Fruit fly (Drosophila melanogaster) whole organism, embryonic: ENCODE results near the gene COX7AL2.

ENCODE experiments used
- Adf1 ChIP-seq: fragments of 200-800 bp; sonication (Bioruptor generic); IDR thresholded peaks from 2 replicates; pipeline ENCODE4 v1.3.6; 2022; ENCODE audit warnings: missing biosample characterization, missing genetic modification characterization
- Asciz ChIP-seq: fragments of 200-800 bp; sonication (Bioruptor generic); optimal IDR thresholded peaks from 2 replicates; lab custom pipeline; 2017; ENCODE audit warnings: missing biosample characterization, mild to moderate bottlenecking, missing genetic modification characterization, missing genetic modification reagents
- CG10147 ChIP-seq: fragments of 200-800 bp; sonication (Bioruptor generic); optimal IDR thresholded peaks from 2 replicates; lab custom pipeline; 2019; ENCODE audit warnings: missing biosample characterization, mild to moderate bottlenecking, missing genetic modification characterization, moderate library complexity
- CG10543 ChIP-seq: fragments of 200-800 bp; sonication (Bioruptor generic); optimal IDR thresholded peaks from 3 replicates; lab custom pipeline; 2017; ENCODE audit warnings: missing biosample characterization, mild to moderate bottlenecking, missing genetic modification characterization, moderate library complexity
- CG11696 ChIP-seq: fragments of 200-800 bp; sonication (Bioruptor generic); IDR thresholded peaks from 2 replicates; pipeline ENCODE4 v1.3.6; 2022; ENCODE audit warnings: missing biosample characterization, missing genetic modification characterization
- CG12104 ChIP-seq: fragments of 200-800 bp; sonication (Bioruptor generic); optimal IDR thresholded peaks from 3 replicates; lab custom pipeline; 2016; ENCODE audit warnings: missing biosample characterization, missing genetic modification characterization
- CG12236 ChIP-seq: fragments of 200-800 bp; sonication (Bioruptor generic); optimal IDR thresholded peaks from 2 replicates; lab custom pipeline; 2016; ENCODE audit warnings: missing biosample characterization, missing genetic modification characterization
- CG12769 ChIP-seq: fragments of 200-800 bp; sonication (Bioruptor generic); optimal IDR thresholded peaks from 2 replicates; lab custom pipeline; 2019; ENCODE audit warnings: missing biosample characterization, mild to moderate bottlenecking, missing genetic modification characterization, moderate library complexity
- CG14050 ChIP-seq: fragments of 200-800 bp; sonication (Bioruptor generic); IDR thresholded peaks from 3 replicates; pipeline ENCODE4 v1.3.6; 2022; ENCODE audit warnings: missing biosample characterization, missing genetic modification characterization
- CG15514 ChIP-seq: fragments of 200-800 bp; sonication (Bioruptor generic); optimal IDR thresholded peaks from 3 replicates; lab custom pipeline; 2017; ENCODE audit warnings: missing biosample characterization, missing genetic modification characterization, mild to moderate bottlenecking, moderate library complexity, missing genetic modification reagents
- CG17829 ChIP-seq: fragments of 200-800 bp; optimal IDR thresholded peaks from 2 replicates; lab custom pipeline; 2019; ENCODE audit warnings: missing biosample characterization, mild to moderate bottlenecking, missing genetic modification characterization, moderate library complexity
- CG17912 ChIP-seq: fragments of 200-800 bp; sonication (Bioruptor generic); optimal IDR thresholded peaks from 2 replicates; lab custom pipeline; 2018; ENCODE audit warnings: missing biosample characterization, mild to moderate bottlenecking, missing genetic modification characterization
- CG2712 ChIP-seq: fragments of 200-800 bp; optimal IDR thresholded peaks from 3 replicates; lab custom pipeline; 2019; ENCODE audit warnings: missing biosample characterization, mild to moderate bottlenecking, missing genetic modification characterization, moderate library complexity
- CG31224 ChIP-seq: fragments of 200-800 bp; sonication (Bioruptor generic); IDR thresholded peaks from 2 replicates; pipeline ENCODE4 v1.3.6; 2022; ENCODE audit warnings: missing biosample characterization, missing genetic modification characterization
- CG31365 ChIP-seq: fragments of 200-800 bp; sonication (Bioruptor generic); optimal IDR thresholded peaks from 2 replicates; lab custom pipeline; 2018; ENCODE audit warnings: missing biosample characterization, mild to moderate bottlenecking, missing genetic modification characterization
- CG33213 ChIP-seq: fragments of 200-800 bp; sonication (Bioruptor generic); optimal IDR thresholded peaks from 3 replicates; lab custom pipeline; 2016; ENCODE audit warnings: missing biosample characterization, missing genetic modification characterization
- CG34422 ChIP-seq: fragments of 200-800 bp; sonication (Bioruptor generic); IDR thresholded peaks from 3 replicates; pipeline ENCODE4 v1.3.6; 2022; ENCODE audit warnings: missing biosample characterization, missing genetic modification characterization
- CG3838 ChIP-seq: fragments of 200-800 bp; sonication (Bioruptor generic); optimal IDR thresholded peaks from 3 replicates; lab custom pipeline; 2016; ENCODE audit warnings: missing biosample characterization, missing genetic modification characterization
- CG4360 ChIP-seq: fragments of 200-800 bp; sonication (Bioruptor generic); IDR thresholded peaks from 2 replicates; pipeline ENCODE4 v1.3.6; 2022; ENCODE audit warnings: missing biosample characterization, missing genetic modification characterization
- CG9609 ChIP-seq: fragments of 200-800 bp; sonication (Bioruptor generic); optimal IDR thresholded peaks from 3 replicates; lab custom pipeline; 2016; ENCODE audit warnings: missing biosample characterization, missing genetic modification characterization
- Deaf1 ChIP-seq: fragments of 200-800 bp; optimal IDR thresholded peaks from 3 replicates; lab custom pipeline; 2019; ENCODE audit warnings: missing biosample characterization, mild to moderate bottlenecking, missing genetic modification characterization, moderate library complexity
- Doc2 ChIP-seq: fragments of 200-800 bp; sonication (Bioruptor generic); IDR thresholded peaks from 2 replicates; pipeline ENCODE4 v1.3.6; 2022; ENCODE audit warnings: missing biosample characterization, missing genetic modification characterization
- HLH3B ChIP-seq: fragments of 200-800 bp; sonication (Bioruptor generic); IDR thresholded peaks from 2 replicates; pipeline ENCODE4 v1.3.6; 2022; ENCODE audit warnings: missing biosample characterization, missing genetic modification characterization
- HmgD ChIP-seq: fragments of 200-800 bp; sonication (Bioruptor generic); optimal IDR thresholded peaks from 3 replicates; lab custom pipeline; 2016; ENCODE audit warnings: missing biosample characterization, missing genetic modification characterization
- Hsf ChIP-seq: fragments of 200-800 bp; sonication (Bioruptor generic); optimal IDR thresholded peaks from 3 replicates; lab custom pipeline; 2016; ENCODE audit warnings: missing biosample characterization, missing genetic modification characterization
- Lhr ChIP-seq: fragments of 200-800 bp; sonication (Bioruptor generic); optimal IDR thresholded peaks from 3 replicates; lab custom pipeline; 2017; ENCODE audit warnings: mild to moderate bottlenecking, missing biosample characterization, missing genetic modification reagents, missing genetic modification characterization
- Mrtf ChIP-seq: fragments of 200-800 bp; sonication (Bioruptor generic); IDR thresholded peaks from 3 replicates; pipeline ENCODE4 v1.3.6; 2022; ENCODE audit warnings: missing biosample characterization, missing genetic modification characterization
- NK7.1 ChIP-seq: fragments of 200-800 bp; sonication (Bioruptor generic); optimal IDR thresholded peaks from 3 replicates; lab custom pipeline; 2016; ENCODE audit warnings: missing biosample characterization, missing genetic modification characterization
- Nf-YA ChIP-seq: fragments of 200-800 bp; sonication (Bioruptor generic); IDR thresholded peaks from 2 replicates; pipeline ENCODE4 v1.3.6; 2022; ENCODE audit warnings: missing biosample characterization, missing genetic modification characterization
- Nf-YC ChIP-seq: fragments of 200-800 bp; optimal IDR thresholded peaks from 3 replicates; lab custom pipeline; 2019; ENCODE audit warnings: missing biosample characterization, mild to moderate bottlenecking, missing genetic modification characterization, moderate library complexity
- Oaz ChIP-seq: fragments of 200-800 bp; sonication (Bioruptor generic); IDR thresholded peaks from 2 replicates; pipeline ENCODE4 v1.3.6; 2022; ENCODE audit warnings: missing biosample characterization, missing genetic modification characterization
- Spps ChIP-seq: fragments of 200-800 bp; sonication (Bioruptor generic); optimal IDR thresholded peaks from 2 replicates; lab custom pipeline; 2018; ENCODE audit warnings: missing biosample characterization, mild to moderate bottlenecking, missing genetic modification characterization
- Xrp1 ChIP-seq: fragments of 200-800 bp; sonication (Bioruptor generic); IDR thresholded peaks from 2 replicates; pipeline ENCODE4 v1.3.6; 2022; ENCODE audit warnings: missing biosample characterization, missing genetic modification characterization
- bab2 ChIP-seq: fragments of 200-800 bp; sonication (Bioruptor generic); optimal IDR thresholded peaks from 2 replicates; lab custom pipeline; 2016; ENCODE audit warnings: missing biosample characterization, missing genetic modification characterization
- dati ChIP-seq: fragments of 200-800 bp; sonication (Bioruptor generic); IDR thresholded peaks from 2 replicates; pipeline ENCODE4 v1.3.6; 2022; ENCODE audit warnings: missing biosample characterization, missing genetic modification characterization
- eve ChIP-seq, 2 experiments: fragments of >200 bp; optimal IDR thresholded peaks; 2 replicates each; lab custom pipeline; 2017; ENCODE audit warnings: missing biosample characterization in 2 of 2, missing genetic modification characterization in 2 of 2
- exex ChIP-seq: fragments of 200-800 bp; sonication (Bioruptor generic); optimal IDR thresholded peaks from 4 replicates; lab custom pipeline; 2018; ENCODE audit warnings: missing biosample characterization, mild to moderate bottlenecking, missing genetic modification characterization, moderate library complexity
- grn ChIP-seq: fragments of 200-800 bp; sonication (Bioruptor generic); optimal IDR thresholded peaks from 3 replicates; lab custom pipeline; 2017; ENCODE audit warnings: missing biosample characterization, missing genetic modification characterization
- gt ChIP-seq: fragments of 200-800 bp; sonication (Bioruptor generic); IDR thresholded peaks from 2 replicates; pipeline ENCODE4 v1.3.6; 2022; ENCODE audit warnings: missing biosample characterization, missing genetic modification characterization
- hb ChIP-seq: fragments of 200-800 bp; sonication (Bioruptor generic); IDR thresholded peaks from 3 replicates; pipeline ENCODE4 v1.3.6; 2022; ENCODE audit warnings: missing biosample characterization, missing genetic modification characterization; ENCODE audit not compliant: partially characterized antibody
- knrl ChIP-seq: fragments of 200-800 bp; sonication (Bioruptor generic); IDR thresholded peaks from 3 replicates; pipeline ENCODE4 v1.3.6; 2022; ENCODE audit warnings: missing biosample characterization, missing genetic modification characterization; ENCODE audit not compliant: partially characterized antibody
- lab ChIP-seq: fragments of 200-800 bp; sonication (Bioruptor generic); optimal IDR thresholded peaks from 3 replicates; lab custom pipeline; 2017; ENCODE audit warnings: missing biosample characterization, missing genetic modification characterization, mild to moderate bottlenecking, moderate library complexity, missing genetic modification reagents
- peb ChIP-seq: fragments of 200-800 bp; sonication (Bioruptor generic); IDR thresholded peaks from 2 replicates; pipeline ENCODE4 v1.3.6; 2022; ENCODE audit warnings: missing biosample characterization, missing genetic modification characterization
- pzg ChIP-seq: fragments of 200-800 bp; sonication (Bioruptor generic); optimal IDR thresholded peaks from 3 replicates; lab custom pipeline; 2018; ENCODE audit warnings: missing biosample characterization, mild to moderate bottlenecking, missing genetic modification characterization, moderate library complexity
- sisA ChIP-seq: fragments of 200-800 bp; sonication (Bioruptor generic); IDR thresholded peaks from 2 replicates; pipeline ENCODE4 v1.3.6; 2022; ENCODE audit warnings: missing biosample characterization, missing genetic modification characterization
- sna ChIP-seq: fragments of 200-800 bp; sonication (Bioruptor generic); IDR thresholded peaks from 2 replicates; pipeline ENCODE4 v1.3.6; 2022; ENCODE audit warnings: missing biosample characterization, missing genetic modification characterization; ENCODE audit not compliant: partially characterized antibody
- sqz ChIP-seq: fragments of 200-800 bp; sonication (Bioruptor generic); optimal IDR thresholded peaks from 3 replicates; lab custom pipeline; 2018; ENCODE audit warnings: missing biosample characterization, mild to moderate bottlenecking, missing genetic modification characterization
- sug ChIP-seq: fragments of 200-800 bp; optimal IDR thresholded peaks from 2 replicates; lab custom pipeline; 2019; ENCODE audit warnings: missing biosample characterization, mild to moderate bottlenecking, missing genetic modification characterization, moderate library complexity
- vfl ChIP-seq: fragments of 200-800 bp; sonication (Bioruptor generic); optimal IDR thresholded peaks from 2 replicates; lab custom pipeline; 2016; ENCODE audit warnings: missing biosample characterization, missing genetic modification characterization

COX7AL2 gene

dm6 chr2L:2226259-2227121, 28.8 kb upstream of the COX7AL2 start, which contains the start of the genes CG15387 and sau (continued):
- peak; percentile 91 for TF ChIP-seq CG9609 (GFP tag; lab: Kevin White, UChicago)
- TF ChIP-seq CG12104 = peak; percentile 81
- peak; percentile 76 for TF ChIP-seq Asciz (GFP tag; lab: Kevin White, UChicago)
- peak; percentile 83 for TF ChIP-seq sisA (GFP tag; lab: Robert Waterston, UW)
- TF ChIP-seq eve (GFP tag; optimal IDR thresholded peaks at IDR 0.05; lab: Kevin White, UChicago) = no peak
- TF ChIP-seq Oaz = peak; percentile 55
- no peak for TF ChIP-seq CG31365 (tag; lab: Kevin White, UChicago)
- peak; percentile 76 for TF ChIP-seq Lhr
- TF ChIP-seq CG31224 = peak; percentile 79
- peak; percentile 79 for TF ChIP-seq HLH3B
- peak; percentile 71 for TF ChIP-seq gt (GFP tag; lab: Robert Waterston, UW)
- peak; percentile 71 for TF ChIP-seq pzg (GFP tag; lab: Kevin White, UChicago)
- TF ChIP-seq lab (GFP tag; lab: Kevin White, UChicago) = peak; percentile 91
- peak; percentile 84 for TF ChIP-seq CG10147 (GFP tag; lab: Kevin White, UChicago)
- TF ChIP-seq Adf1 (GFP tag; lab: Robert Waterston, UW) = peak; percentile 52
- peak; percentile 81 for TF ChIP-seq hb (GFP tag; lab: Robert Waterston, UW)
- TF ChIP-seq knrl = peak; percentile 92
- peak; percentile 93 for TF ChIP-seq CG17829
- TF ChIP-seq exex (tag; lab: Kevin White, UChicago) = peak; percentile 73
- peak; percentile 93 for TF ChIP-seq Hsf (GFP tag; lab: Kevin White, UChicago)
- TF ChIP-seq sug = peak; percentile 89
- peak; percentile 94 for TF ChIP-seq CG10543 (GFP tag; lab: Kevin White, UChicago)
- TF ChIP-seq CG15514 (GFP tag; lab: Kevin White, UChicago) = peak; percentile 86
- TF ChIP-seq Doc2 (GFP tag; lab: Robert Waterston, UW) = no peak
- peak; percentile 92 for TF ChIP-seq bab2 (GFP tag; lab: Kevin White, UChicago)
- peak; percentile 47 for TF ChIP-seq Nf-YA
- TF ChIP-seq vfl (GFP tag; lab: Kevin White, UChicago) = peak; percentile 86
- TF ChIP-seq Deaf1 (tag; lab: Kevin White, UChicago) = peak; percentile 59
- peak; percentile 71 for TF ChIP-seq CG14050
- TF ChIP-seq NK7.1 (GFP tag; lab: Kevin White, UChicago) = peak; percentile 70
- peak; percentile 89 for TF ChIP-seq CG2712 (tag; lab: Kevin White, UChicago)
- peak; percentile 74 for TF ChIP-seq CG3838 (GFP tag; lab: Kevin White, UChicago)
- no peak for TF ChIP-seq CG11696 (GFP tag; lab: Robert Waterston, UW)
- TF ChIP-seq HmgD (GFP tag; lab: Kevin White, UChicago) = peak; percentile 59
- peak; percentile 83 for TF ChIP-seq CG12769 (tag; lab: Kevin White, UChicago)
- peak; percentile 69 for TF ChIP-seq CG17912 (GFP tag; lab: Kevin White, UChicago)
- TF ChIP-seq CG4360 = peak; percentile 38
- TF ChIP-seq CG12236 (GFP tag; lab: Kevin White, UChicago) = peak; percentile 78
- TF ChIP-seq Spps (tag; lab: Kevin White, UChicago) = peak; percentile 78
- TF ChIP-seq CG33213 (GFP tag; lab: Kevin White, UChicago) = peak; percentile 89
- peak; percentile 70; the same call in 2 of the 3 replicates for TF ChIP-seq Mrtf (GFP tag; lab: Robert Waterston, UW)
- TF ChIP-seq Nf-YC = peak; percentile 78
- peak; percentile 94 for TF ChIP-seq sna
- peak; percentile 88 for TF ChIP-seq Xrp1 (GFP tag; lab: Robert Waterston, UW)
- peak; percentile 55; the same call in 1 of the 2 replicates for TF ChIP-seq peb (GFP tag; lab: Robert Waterston, UW)
- TF ChIP-seq grn (GFP tag; lab: Kevin White, UChicago) = peak; percentile 34
- peak; percentile 83 for TF ChIP-seq CG34422
- peak; percentile 65 for TF ChIP-seq sqz
- 0 out of 2 replicates have a peak, but pooled peaks have one; percentile 29 for TF ChIP-seq dati (GFP tag; lab: Robert Waterston, UW)
